Worm (Caenorhabditis elegans) whole organism, late embryonic: ENCODE measurements around the gene F09C6.13.

ENCODE experiments used
- F13H6.1 ChIP-seq: sonication (generic microtip); optimal IDR thresholded peaks from 2 replicates; lab custom pipeline; 2016; ENCODE audit warnings: missing genetic modification characterization, missing compliant biosample characterization
- T23F11.4 ChIP-seq: fragments of 200-800 bp; sonication (Bioruptor generic); optimal IDR thresholded peaks from 2 replicates; lab custom pipeline; 2018; ENCODE audit warnings: mild to moderate bottlenecking, missing genetic modification characterization, missing compliant biosample characterization
- ceh-18 ChIP-seq: sonication (generic microtip); optimal IDR thresholded peaks from 2 replicates; lab custom pipeline; 2016; ENCODE audit warnings: missing genetic modification characterization, missing compliant biosample characterization
- ceh-19 ChIP-seq: fragments of 200-800 bp; sonication (Bioruptor generic); optimal IDR thresholded peaks from 2 replicates; lab custom pipeline; 2018; ENCODE audit warnings: mild to moderate bottlenecking, missing genetic modification characterization, missing compliant biosample characterization
- ceh-2 ChIP-seq: sonication (generic microtip); optimal IDR thresholded peaks from 2 replicates; lab custom pipeline; 2016; ENCODE audit warnings: missing genotype, missing genetic modification characterization, missing compliant biosample characterization
- ceh-22 ChIP-seq: sonication (generic microtip); optimal IDR thresholded peaks from 2 replicates; lab custom pipeline; 2017; ENCODE audit warnings: missing biosample characterization, missing genetic modification characterization
- ceh-31 ChIP-seq: sonication (generic microtip); optimal IDR thresholded peaks from 2 replicates; lab custom pipeline; 2016; ENCODE audit warnings: missing genetic modification characterization, missing compliant biosample characterization
- ceh-9 ChIP-seq: sonication (generic microtip); optimal IDR thresholded peaks from 2 replicates; lab custom pipeline; 2016; ENCODE audit warnings: mild to moderate bottlenecking, missing genetic modification characterization, inconsistent platforms, missing compliant biosample characterization
- elt-4 ChIP-seq: sonication (generic microtip); optimal IDR thresholded peaks from 2 replicates; lab custom pipeline; 2016; ENCODE audit warnings: missing genetic modification characterization, missing compliant biosample characterization
- hlh-13 ChIP-seq: fragments of 200-800 bp; sonication (Bioruptor generic); optimal IDR thresholded peaks from 2 replicates; lab custom pipeline; 2018; ENCODE audit warnings: mild to moderate bottlenecking, missing genetic modification characterization, missing compliant biosample characterization
- hlh-30 ChIP-seq: sonication (generic microtip); optimal IDR thresholded peaks from 2 replicates; lab custom pipeline; 2017; ENCODE audit warnings: antibody characterized with exemption, missing genetic modification characterization, missing compliant biosample characterization; ENCODE audit not compliant: insufficient read depth
- hlh-8 ChIP-seq: sonication (generic microtip); optimal IDR thresholded peaks from 2 replicates; lab custom pipeline; 2016; ENCODE audit warnings: missing genotype, missing genetic modification characterization, missing compliant biosample characterization
- mec-3 ChIP-seq: sonication (generic microtip); optimal IDR thresholded peaks from 2 replicates; lab custom pipeline; 2016; ENCODE audit warnings: borderline replicate concordance, missing genetic modification characterization, missing compliant biosample characterization
- nhr-11 ChIP-seq: fragments of 150-350 bp; optimal IDR thresholded peaks from 2 replicates; lab custom pipeline; 2014; ENCODE audit warnings: missing biosample characterization, missing genetic modification characterization
- odd-2 ChIP-seq: sonication (generic microtip); optimal IDR thresholded peaks from 2 replicates; lab custom pipeline; 2017; ENCODE audit warnings: antibody characterized with exemption, mild to moderate bottlenecking, missing genetic modification characterization, missing compliant biosample characterization
- pat-9 ChIP-seq: fragments of 200-800 bp; sonication (Bioruptor generic); optimal IDR thresholded peaks from 2 replicates; lab custom pipeline; 2018; ENCODE audit warnings: mild to moderate bottlenecking, missing genetic modification characterization, moderate library complexity, missing compliant biosample characterization
- pha-4 ChIP-seq: fragments of 150-350 bp; optimal IDR thresholded peaks from 2 replicates; lab custom pipeline; 2018; ENCODE audit warnings: missing biosample characterization, missing genetic modification reagents, missing genetic modification characterization
- ref-2 ChIP-seq: sonication (generic microtip); optimal IDR thresholded peaks from 2 replicates; lab custom pipeline; 2016; ENCODE audit warnings: missing genetic modification characterization, missing compliant biosample characterization
- rnt-1 ChIP-seq: sonication (generic microtip); optimal IDR thresholded peaks from 2 replicates; lab custom pipeline; 2016; ENCODE audit warnings: missing genetic modification characterization, missing compliant biosample characterization
- sox-4 ChIP-seq: sonication (generic microtip); optimal IDR thresholded peaks from 2 replicates; lab custom pipeline; 2017; ENCODE audit warnings: mild to moderate bottlenecking, missing genetic modification characterization, inconsistent platforms, missing compliant biosample characterization
- unc-3 ChIP-seq, 2 experiments: fragments of 200-800 bp in 1 of 2; sonication (Bioruptor generic) in 1 of 2; sonication (generic microtip) in 1 of 2; conservative IDR thresholded peaks in 1 of 2; optimal IDR thresholded peaks in 1 of 2; 2 replicates each; pipeline versions ENCODE4 v1.3.6 to Lab custom; 2016 to 2022; ENCODE audit warnings: missing compliant biosample characterization in 2 of 2, missing genetic modification characterization in 2 of 2, missing genetic modification reagents in 1 of 2

F09C6.13 gene

DNA sequence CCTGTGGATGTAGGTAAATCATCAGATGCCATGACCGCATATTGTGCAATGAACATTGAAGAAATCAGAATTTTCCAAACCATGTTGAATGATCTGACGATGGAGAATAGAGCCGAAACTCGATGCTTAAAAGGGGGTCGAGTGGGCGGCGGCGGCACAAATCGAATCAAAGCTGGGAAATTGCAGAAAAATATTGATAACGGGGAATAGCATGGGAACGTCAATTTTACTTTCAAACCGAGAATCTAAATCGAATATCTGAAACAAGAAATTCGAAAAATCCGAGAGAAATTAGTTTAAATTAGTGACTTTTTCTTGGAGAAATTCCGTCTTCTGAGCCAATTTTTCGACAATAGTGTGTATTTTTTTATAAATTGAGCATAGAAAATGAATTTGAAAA, 31.2 kb downstream of the F09C6.13 start, which contains the start of gene F09C6.10:
TSS of gene F09C6.10 (minus strand) at position 101 of the 400 bp plus-strand sequence.
- TF ChIP-seq elt-4 (tag; lab: Kevin White, UChicago) (no peak), hlh-8 (tag; lab: Kevin White, UChicago) (no peak), ceh-18 (tag; lab: Kevin White, UChicago) (no peak), odd-2 (no peak), ceh-2 (tag; lab: Kevin White, UChicago) (no peak), ceh-19 (GFP tag; lab: Kevin White, UChicago) (no peak), F13H6.1 (tag; lab: Kevin White, UChicago) (no peak), hlh-13 (GFP tag; lab: Kevin White, UChicago) (no peak), ceh-9 (tag; lab: Kevin White, UChicago) (no peak), hlh-30 (no peak), sox-4 (tag; lab: Kevin White, UChicago) (no peak), rnt-1 (tag; lab: Kevin White, UChicago) (no peak), T23F11.4 (no peak)

DNA sequence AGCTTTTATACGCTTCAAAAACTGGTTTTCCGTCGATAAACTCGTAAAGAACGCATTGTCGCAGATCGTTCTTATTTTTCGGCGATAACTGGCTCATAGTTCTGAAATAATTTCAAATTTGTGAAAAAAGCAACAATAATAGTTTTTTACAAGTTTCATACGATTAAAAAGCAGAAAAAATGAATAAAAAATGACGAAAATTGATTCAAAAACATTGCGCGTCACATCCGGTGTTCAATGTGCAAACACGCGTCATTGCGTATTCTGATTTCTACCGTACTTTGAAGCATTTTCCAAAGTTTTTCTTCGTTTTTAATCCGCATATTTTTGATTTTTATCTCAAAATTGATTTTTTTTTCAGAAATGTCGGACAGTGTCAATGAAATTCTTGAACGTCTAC, 33.5 kb downstream of the F09C6.13 start, which contains the start of the genes fbxa-206 and Y102A5C.2:
TSS of gene fbxa-206 (minus strand) at position 101 of the 400 bp plus-strand sequence.
TSS of gene Y102A5C.2 (plus strand) at position 354 of the 400 bp plus-strand sequence.
- TF ChIP-seq ceh-9 (tag; lab: Kevin White, UChicago) (no peak), pat-9 (tag; lab: Kevin White, UChicago) (no peak), ceh-31 (tag; lab: Kevin White, UChicago) (no peak)

DNA sequence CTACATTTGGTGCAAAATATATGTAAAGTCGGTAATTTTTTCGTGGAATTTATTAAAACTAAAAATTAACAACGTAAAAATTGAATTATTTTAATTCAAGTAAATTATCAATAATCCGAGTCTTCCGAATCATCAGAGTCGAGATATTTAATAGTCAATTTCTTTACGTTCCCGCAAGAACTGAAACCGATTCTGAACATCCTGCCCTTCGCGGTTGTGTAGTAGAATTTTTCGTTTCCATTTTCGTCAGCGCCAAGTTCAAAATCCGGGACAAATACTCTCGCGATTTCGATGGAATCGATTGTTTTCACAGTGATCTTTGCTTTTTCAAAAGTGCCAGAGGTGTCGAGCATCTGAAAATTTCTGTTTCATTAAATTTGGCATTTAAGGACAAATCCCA, 34.8 kb downstream of the F09C6.13 start:
- TF ChIP-seq nhr-11 (tag; lab: Kevin White, UChicago), result no peak

DNA sequence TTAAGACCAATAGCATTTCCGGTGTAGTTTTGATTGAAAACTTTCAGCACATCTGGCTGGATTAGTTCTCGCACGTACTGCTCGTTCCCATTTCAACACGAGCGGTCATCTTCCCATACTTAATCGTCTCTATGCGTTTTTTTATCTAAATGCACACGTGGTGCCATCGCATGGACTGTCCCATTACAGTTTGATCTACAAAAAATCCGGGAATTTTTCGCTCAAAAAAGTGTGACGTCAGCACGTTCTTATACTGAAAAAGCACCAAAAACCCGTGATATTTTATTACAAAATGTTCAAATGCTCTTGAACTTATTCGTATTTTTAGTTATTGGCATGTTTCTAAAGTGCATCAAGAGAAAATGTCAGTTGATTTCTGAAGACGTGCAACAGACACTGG, 37.1 kb downstream of the F09C6.13 start, which contains the start of gene Y102A5C.4:
TSS of gene Y102A5C.4 (plus strand) at position 301 of the 400 bp plus-strand sequence.
- TF ChIP-seq rnt-1 (tag; lab: Kevin White, UChicago) (no peak), unc-3 (GFP tag; conservative IDR thresholded peaks at IDR 0.05; lab: Robert Waterston, UW) (no peak), unc-3 (tag; optimal IDR thresholded peaks at IDR 0.05; lab: Kevin White, UChicago) (no peak), mec-3 (tag; lab: Kevin White, UChicago) (no peak), ref-2 (tag; lab: Kevin White, UChicago) (no peak), ceh-22 (tag; lab: Kevin White, UChicago) (no peak)

DNA sequence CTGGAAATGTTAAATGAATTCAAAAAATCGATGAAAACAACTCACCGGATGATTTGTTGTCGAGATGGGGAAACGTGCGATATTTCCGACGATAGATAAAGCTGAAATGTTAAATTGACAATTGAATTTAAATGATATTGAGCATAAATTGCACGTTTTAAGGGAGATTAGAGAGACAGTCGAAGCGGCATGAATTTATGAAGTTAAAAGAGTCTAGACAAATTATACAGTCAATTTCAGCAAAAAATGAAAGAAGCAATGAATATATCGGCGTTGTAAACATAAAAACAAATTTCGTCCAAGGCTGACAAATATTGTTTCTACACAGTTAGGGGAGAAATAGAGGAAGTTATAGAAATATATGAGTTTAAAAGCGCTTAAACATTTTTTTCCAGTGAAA, 42.5 kb downstream of the F09C6.13 start, which contains the start of gene Y102A5C.36:
TSS of gene Y102A5C.36 (minus strand) at position 101 of the 400 bp plus-strand sequence.
- TF ChIP-seq unc-3 (GFP tag; conservative IDR thresholded peaks at IDR 0.05; lab: Robert Waterston, UW) (no peak), unc-3 (tag; optimal IDR thresholded peaks at IDR 0.05; lab: Kevin White, UChicago) (no peak), ceh-31 (tag; lab: Kevin White, UChicago) (no peak), pha-4 (tag; lab: Kevin White, UChicago) (no peak), T23F11.4 (no peak), ceh-18 (tag; lab: Kevin White, UChicago) (no peak), elt-4 (tag; lab: Kevin White, UChicago) (no peak)
